Fruit fly (Drosophila melanogaster): ENCODE data around the gene CG7236.

Gene CG7236

dm6 chr2L:5743537-5744148, 37.5 kb downstream of the CG7236 start (continued):
- TF ChIP-seq Hmr (GFP tag; optimal IDR thresholded peaks at IDR 0.05) = peak; percentile 30
- no peak for TF ChIP-seq CG1602 (GFP tag; optimal IDR thresholded peaks at IDR 0.05)
- TF ChIP-seq lola (GFP tag; optimal IDR thresholded peaks at IDR 0.05) = no peak
- TF ChIP-seq inv (GFP tag; IDR thresholded peaks at IDR 0.05; ENCODE audit: partially characterized antibody) = no peak
- peak; percentile 61; the same call in 2 of the 3 replicates for TF ChIP-seq ci (GFP tag; IDR thresholded peaks at IDR 0.05)
- no peak for TF ChIP-seq cato (GFP tag; optimal IDR thresholded peaks at IDR 0.05; ENCODE audit: borderline replicate concordance)
- TF ChIP-seq CTCF (GFP tag; optimal IDR thresholded peaks at IDR 0.05) = no peak
- TF ChIP-seq al (GFP tag; IDR thresholded peaks at IDR 0.05) = no peak
- TF ChIP-seq CG6654 (GFP tag; optimal IDR thresholded peaks at IDR 0.05) = no peak
- TF ChIP-seq CG14710 (tag; optimal IDR thresholded peaks at IDR 0.05) = no peak
- TF ChIP-seq CG17359 (tag; optimal IDR thresholded peaks at IDR 0.05) = peak; percentile 40
- TF ChIP-seq CG1603 (tag; optimal IDR thresholded peaks at IDR 0.05) = peak; percentile 46
- no peak for TF ChIP-seq jigr1 (GFP tag; IDR thresholded peaks at IDR 0.05)
- no peak for TF ChIP-seq hth (optimal IDR thresholded peaks at IDR 0.05)
- no peak for TF ChIP-seq CG4617 (GFP tag; optimal IDR thresholded peaks at IDR 0.05; ENCODE audit: borderline replicate concordance)
- TF ChIP-seq CG43689 (GFP tag; IDR thresholded peaks at IDR 0.05) = no peak
- TF ChIP-seq CG3726 (GFP tag; IDR thresholded peaks at IDR 0.05) = no peak
- no peak for TF ChIP-seq knrl (GFP tag; IDR thresholded peaks at IDR 0.05; ENCODE audit: partially characterized antibody)
- TF ChIP-seq dimm (GFP tag; IDR thresholded peaks at IDR 0.05) = no peak
- no peak for TF ChIP-seq zfh2 (GFP tag; optimal IDR thresholded peaks at IDR 0.05)
- TF ChIP-seq CG2712 (tag; optimal IDR thresholded peaks at IDR 0.05) = peak; percentile 10
- TF ChIP-seq CG2678 (tag; optimal IDR thresholded peaks at IDR 0.05) = peak; percentile 52
- no peak for TF ChIP-seq btn (GFP tag; optimal IDR thresholded peaks at IDR 0.05)
- no peak for TF ChIP-seq klu (GFP tag; IDR thresholded peaks at IDR 0.05)
- no peak for TF ChIP-seq CG18764 (GFP tag; optimal IDR thresholded peaks at IDR 0.05)
- TF ChIP-seq dati (GFP tag; IDR thresholded peaks at IDR 0.05) = no peak
- 0 out of 2 replicates have a peak, but pooled peaks have one; percentile 20 for TF ChIP-seq H2.0 (GFP tag; IDR thresholded peaks at IDR 0.05)
- TF ChIP-seq unpg (GFP tag; optimal IDR thresholded peaks at IDR 0.05) = peak; percentile 47
- peak; percentile 10 for TF ChIP-seq CG2120 (GFP tag; optimal IDR thresholded peaks at IDR 0.05)
- peak; percentile 19; the same call in 1 of the 3 replicates for TF ChIP-seq CG11695 (GFP tag; IDR thresholded peaks at IDR 0.05)
- no peak for TF ChIP-seq nom (GFP tag; optimal IDR thresholded peaks at IDR 0.05)
- no peak for TF ChIP-seq CG15696 (tag; optimal IDR thresholded peaks at IDR 0.05)
- no peak for TF ChIP-seq Trl (optimal IDR thresholded peaks at IDR 0.05)
- TF ChIP-seq Trl (GFP tag; optimal IDR thresholded peaks at IDR 0.05) = no peak
- no peak for TF ChIP-seq D19A (tag; optimal IDR thresholded peaks at IDR 0.05)
- peak in 1 of 2 experiments; percentile 62 for TF ChIP-seq Hr51 (GFP tag; optimal IDR thresholded peaks at IDR 0.05)
- TF ChIP-seq az2 (GFP tag; optimal IDR thresholded peaks at IDR 0.05) = no peak
- TF ChIP-seq CG7556 (GFP tag; optimal IDR thresholded peaks at IDR 0.05) = peak; percentile 16
- no peak for TF ChIP-seq tll (GFP tag; optimal IDR thresholded peaks at IDR 0.05)
- no peak for TF ChIP-seq CG15479 (GFP tag; optimal IDR thresholded peaks at IDR 0.05)
- peak; percentile 47; the same call in 1 of the 2 replicates for TF ChIP-seq HLH3B (GFP tag; IDR thresholded peaks at IDR 0.05)
- TF ChIP-seq org-1 (GFP tag; optimal IDR thresholded peaks at IDR 0.05) = no peak
- no peak for TF ChIP-seq vfl (GFP tag; optimal IDR thresholded peaks at IDR 0.05)
- no peak for TF ChIP-seq CG34224 (GFP tag; IDR thresholded peaks at IDR 0.05; ENCODE audit: partially characterized antibody)
- peak; percentile 33 for TF ChIP-seq CG8924 (tag; optimal IDR thresholded peaks at IDR 0.05)
- no peak for TF ChIP-seq sim (GFP tag; IDR thresholded peaks at IDR 0.05)
- no peak for TF ChIP-seq eyg (GFP tag; optimal IDR thresholded peaks at IDR 0.05)
- peak; percentile 46 for TF ChIP-seq CG7839 (tag; optimal IDR thresholded peaks at IDR 0.05)
- TF ChIP-seq zfh1 (GFP tag; IDR thresholded peaks at IDR 0.05) = no peak
- no peak for TF ChIP-seq ab (GFP tag; optimal IDR thresholded peaks at IDR 0.05)
- peak; percentile 15 for TF ChIP-seq CG13296 (GFP tag; optimal IDR thresholded peaks at IDR 0.05)

All from whole organism, embryonic.